Worm (Caenorhabditis elegans) whole organism, midembryonic: ENCODE measurements around the gene F41B5.12.

ENCODE experiments used
- T22C8.4 ChIP-seq: fragments of 200-800 bp; sonication (Bioruptor generic); IDR thresholded peaks from 2 replicates; pipeline ENCODE4 v1.3.6; 2022; ENCODE audit warnings: missing genetic modification characterization, missing compliant biosample characterization
- cog-1 ChIP-seq: sonication (generic microtip); optimal IDR thresholded peaks from 2 replicates; lab custom pipeline; 2016; ENCODE audit warnings: missing genetic modification characterization, missing compliant biosample characterization
- flt-1 ChIP-seq: fragments of 200-800 bp; sonication (Bioruptor generic); IDR thresholded peaks from 2 replicates; pipeline ENCODE4 v1.3.6; 2022; ENCODE audit warnings: missing genetic modification characterization, missing compliant biosample characterization
- klf-2 ChIP-seq: fragments of 200-800 bp; sonication (Bioruptor generic); conservative IDR thresholded peaks from 2 replicates; pipeline ENCODE4 v1.3.6; 2022; ENCODE audit warnings: missing genetic modification reagents, missing genetic modification characterization, missing compliant biosample characterization
- med-1 ChIP-seq: sonication (generic microtip); optimal IDR thresholded peaks from 2 replicates; lab custom pipeline; 2017; ENCODE audit warnings: missing genetic modification characterization, mild to moderate bottlenecking, missing compliant biosample characterization, antibody characterized with exemption, missing genetic modification reagents; ENCODE audit not compliant: insufficient read depth
- ref-1 ChIP-seq: fragments of 200-800 bp; sonication (Bioruptor generic); conservative IDR thresholded peaks from 2 replicates; pipeline ENCODE4 v1.3.6; 2022; ENCODE audit warnings: missing genetic modification reagents, missing genetic modification characterization, missing compliant biosample characterization
- tab-1 ChIP-seq: fragments of 200-800 bp; sonication (Bioruptor generic); IDR thresholded peaks from 2 replicates; pipeline ENCODE4 v1.3.6; 2022; ENCODE audit warnings: missing genetic modification characterization, missing compliant biosample characterization
- ztf-23 ChIP-seq: fragments of 200-800 bp; sonication (Bioruptor generic); IDR thresholded peaks from 2 replicates; pipeline ENCODE4 v1.3.6; 2022; ENCODE audit warnings: missing genetic modification reagents, missing genetic modification characterization, missing compliant biosample characterization
- ztf-29 ChIP-seq: fragments of 200-800 bp; sonication (Bioruptor generic); IDR thresholded peaks from 2 replicates; pipeline ENCODE4 v1.3.6; 2022; ENCODE audit warnings: missing genetic modification reagents, missing genetic modification characterization, missing compliant biosample characterization

Gene F41B5.12

ce11 chrV:2285107-2285506 is 24.3 kb downstream of the F41B5.12 start, which contains the start of gene nhr-227:
TSS of gene nhr-227 (plus strand) at chrV:2285432.
- no peak for TF ChIP-seq ztf-23 (GFP tag; lab: Robert Waterston, UW)
- no peak for TF ChIP-seq cog-1
- no peak for TF ChIP-seq flt-1 (GFP tag; lab: Robert Waterston, UW)
- no peak for TF ChIP-seq med-1 (GFP tag; lab: Kevin White, UChicago)

ce11 chrV:2290329-2290728 is 29.6 kb downstream of the F41B5.12 start, which contains the start of gene nhr-225:
TSS of gene nhr-225 (minus strand) at chrV:2290474.
- TF ChIP-seq T22C8.4 (GFP tag; lab: Robert Waterston, UW) (no peak), med-1 (GFP tag; lab: Kevin White, UChicago) (no peak), ztf-29 (no peak), klf-2 (GFP tag; lab: Robert Waterston, UW) (no peak)

- TF ChIP-seq ref-1 (GFP tag; lab: Robert Waterston, UW) (no peak), flt-1 (GFP tag; lab: Robert Waterston, UW) (no peak), ztf-29 (no peak), med-1 (GFP tag; lab: Kevin White, UChicago) (no peak), ztf-23 (GFP tag; lab: Robert Waterston, UW) (no peak), cog-1 (no peak), T22C8.4 (GFP tag; lab: Robert Waterston, UW) (no peak), klf-2 (GFP tag; lab: Robert Waterston, UW) (no peak), tab-1 (GFP tag; lab: Robert Waterston, UW) (no peak)
Measured at ce11 chrV:2292240-2292639, 31.5 kb downstream of the F41B5.12 start, which contains the start of gene nhr-115. TSS of gene nhr-115 (plus strand) at chrV:2292540.

ce11 chrV:2294577-2294976 is 33.8 kb downstream of the F41B5.12 start, which contains the start of gene nhr-226:
TSS of gene nhr-226 (plus strand) at chrV:2294877.
- no peak for TF ChIP-seq ztf-23 (GFP tag; lab: Robert Waterston, UW)
- no peak for TF ChIP-seq tab-1 (GFP tag; lab: Robert Waterston, UW)
- no peak for TF ChIP-seq ref-1 (GFP tag; lab: Robert Waterston, UW)
- no peak for TF ChIP-seq klf-2 (GFP tag; lab: Robert Waterston, UW)
- no peak for TF ChIP-seq T22C8.4 (GFP tag; lab: Robert Waterston, UW)
- TF ChIP-seq ztf-29, result no peak
- no peak for TF ChIP-seq flt-1 (GFP tag; lab: Robert Waterston, UW)
- TF ChIP-seq med-1 (GFP tag; lab: Kevin White, UChicago), result no peak
- TF ChIP-seq cog-1, result no peak

ce11 chrV:2300905-2301304 is 40.1 kb downstream of the F41B5.12 start, which contains the start of gene Y19D10B.8:
TSS of gene Y19D10B.8 (minus strand) at chrV:2301005.
- TF ChIP-seq ztf-23 (GFP tag; lab: Robert Waterston, UW) (no peak), cog-1 (no peak), flt-1 (GFP tag; lab: Robert Waterston, UW) (no peak), tab-1 (GFP tag; lab: Robert Waterston, UW) (no peak), med-1 (GFP tag; lab: Kevin White, UChicago) (no peak), ztf-29 (no peak), ref-1 (GFP tag; lab: Robert Waterston, UW) (no peak), T22C8.4 (GFP tag; lab: Robert Waterston, UW) (no peak), klf-2 (GFP tag; lab: Robert Waterston, UW) (no peak)

ce11 chrV:2303775-2304174 is 43.0 kb downstream of the F41B5.12 start, which contains the start of gene irld-15:
TSS of gene irld-15 (minus strand) at chrV:2303875.
- TF ChIP-seq cog-1, result no peak
- no peak for TF ChIP-seq tab-1 (GFP tag; lab: Robert Waterston, UW)
- TF ChIP-seq klf-2 (GFP tag; lab: Robert Waterston, UW), result no peak
- no peak for TF ChIP-seq T22C8.4 (GFP tag; lab: Robert Waterston, UW)
- no peak for TF ChIP-seq flt-1 (GFP tag; lab: Robert Waterston, UW)
- TF ChIP-seq med-1 (GFP tag; lab: Kevin White, UChicago), result no peak

ce11 chrV:2306383-2306782 is 45.6 kb downstream of the F41B5.12 start:
- TF ChIP-seq ref-1 (GFP tag; lab: Robert Waterston, UW) (no peak), med-1 (GFP tag; lab: Kevin White, UChicago) (no peak)

- TF ChIP-seq klf-2 (GFP tag; lab: Robert Waterston, UW) (no peak), ref-1 (GFP tag; lab: Robert Waterston, UW) (no peak), flt-1 (GFP tag; lab: Robert Waterston, UW) (no peak), med-1 (GFP tag; lab: Kevin White, UChicago) (no peak), tab-1 (GFP tag; lab: Robert Waterston, UW) (no peak), ztf-23 (GFP tag; lab: Robert Waterston, UW) (no peak), cog-1 (no peak), T22C8.4 (GFP tag; lab: Robert Waterston, UW) (no peak), ztf-29 (no peak)
Measured at ce11 chrV:2308246-2308645, 47.5 kb downstream of the F41B5.12 start.
